Worm (Caenorhabditis elegans) whole organism, L4 larva: ENCODE measurements around the gene F42A10.6.
A peak's percentile ranks its signal among the peaks of the same experiment; 100 is the strongest.

Experiments
- R02D3.7 ChIP-seq: fragments of 150-350 bp; sonication (generic microtip); optimal IDR thresholded peaks from 3 replicates; lab custom pipeline; 2014; ENCODE audit warnings: missing biosample characterization, missing genetic modification characterization
- hlh-11 ChIP-seq: fragments of 200-800 bp; sonication (Bioruptor generic); optimal IDR thresholded peaks from 2 replicates; lab custom pipeline; 2018; ENCODE audit warnings: mild to moderate bottlenecking, missing genetic modification characterization, missing compliant biosample characterization
- jun-1 ChIP-seq: fragments of 150-350 bp; optimal IDR thresholded peaks from 2 replicates; lab custom pipeline; 2014; ENCODE audit warnings: missing biosample characterization, missing genetic modification reagents, missing genetic modification characterization
- lin-29 ChIP-seq: fragments of 200-800 bp; sonication (Bioruptor generic); IDR thresholded peaks from 2 replicates; pipeline ENCODE4 v1.3.6; 2022; ENCODE audit warnings: missing genetic modification reagents, missing genetic modification characterization, missing compliant biosample characterization
- nhr-237 ChIP-seq: sonication (generic microtip); optimal IDR thresholded peaks from 2 replicates; lab custom pipeline; 2017; ENCODE audit warnings: missing biosample characterization, missing genetic modification characterization
- nhr-42 ChIP-seq: fragments of 200-800 bp; sonication (Bioruptor generic); IDR thresholded peaks from 2 replicates; pipeline ENCODE4 v1.3.6; 2022; ENCODE audit warnings: missing genetic modification characterization, missing compliant biosample characterization
- pha-4 ChIP-seq, 2 experiments: fragments of 150-350 bp in 1 of 2; fragments of 200-800 bp in 1 of 2; sonication (Bioruptor generic) in 1 of 2; IDR thresholded peaks in 1 of 2; optimal IDR thresholded peaks in 1 of 2; 2 replicates each; pipeline versions ENCODE4 v1.3.6 to Lab custom; 2014 to 2022; ENCODE audit warnings: missing genetic modification characterization in 2 of 2, missing genetic modification reagents in 2 of 2, missing biosample characterization in 1 of 2, missing compliant biosample characterization in 1 of 2
- pqm-1 ChIP-seq: sonication (generic microtip); optimal IDR thresholded peaks from 2 replicates; lab custom pipeline; 2017; ENCODE audit warnings: missing biosample characterization, missing genetic modification characterization
- set-16 ChIP-seq: fragments of 200-800 bp; sonication (Bioruptor generic); IDR thresholded peaks from 2 replicates; pipeline ENCODE4 v1.3.6; 2022; ENCODE audit warnings: missing genetic modification reagents, missing genetic modification characterization, missing compliant biosample characterization
- spr-3 ChIP-seq: fragments of 200-800 bp; sonication (Bioruptor generic); optimal IDR thresholded peaks from 2 replicates; lab custom pipeline; 2018; ENCODE audit warnings: mild to moderate bottlenecking, missing genetic modification characterization, missing compliant biosample characterization
- unc-39 ChIP-seq: sonication (generic microtip); optimal IDR thresholded peaks from 2 replicates; lab custom pipeline; 2017; ENCODE audit warnings: missing biosample characterization, missing genetic modification characterization
- unc-62 ChIP-seq, 3 experiments: fragments of 150-350 bp in 1 of 3; sonication (generic microtip); optimal IDR thresholded peaks in 2 of 3; peaks in 1 of 3; 1 replicate in 1 of 3; 2 replicates in 2 of 3; lab custom pipeline; 2014 to 2017; ENCODE audit warnings: missing biosample characterization in 3 of 3, missing genetic modification characterization in 3 of 3, missing genetic modification reagents in 3 of 3, missing genotype in 1 of 3
- ztf-11 ChIP-seq: fragments of 150-350 bp; optimal IDR thresholded peaks from 2 replicates; lab custom pipeline; 2014; ENCODE audit warnings: missing biosample characterization, missing genetic modification characterization

DNA sequence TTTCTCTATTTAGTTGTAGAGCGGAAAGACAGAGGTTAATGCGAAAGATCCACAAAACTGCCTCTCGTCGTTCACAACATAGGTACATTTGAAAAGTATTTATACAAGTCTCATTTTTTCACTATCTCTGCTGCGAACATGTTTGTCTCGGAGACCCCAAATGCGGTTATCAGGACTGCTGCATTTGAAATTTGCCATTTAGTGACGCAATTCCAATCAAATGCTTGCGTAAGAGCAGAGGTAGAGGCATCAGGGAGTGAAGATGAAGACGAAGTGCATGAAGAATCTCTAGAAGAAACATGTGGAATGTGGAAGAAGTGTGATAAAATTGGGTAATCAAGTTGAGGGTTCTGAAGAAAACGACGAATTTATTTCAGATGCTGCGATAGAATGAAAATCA is 42.5 kb downstream of the F42A10.6 start:
- TF ChIP-seq R02D3.7 (no peak), unc-62 (GFP tag; optimal IDR thresholded peaks at IDR 0.05 in 1 of 2; lab: Kevin White, UChicago) (peak in 1 of 2 experiments; percentile 73), unc-62 (tag; optimal IDR thresholded peaks at IDR 0.05; lab: Kevin White, UChicago) (no peak), pqm-1 (peak; percentile 28), lin-29 (GFP tag; lab: Robert Waterston, UW) (no peak), hlh-11 (tag; lab: Kevin White, UChicago) (no peak), spr-3 (GFP tag; lab: Kevin White, UChicago) (no peak), ztf-11 (tag; lab: Kevin White, UChicago) (no peak), nhr-42 (GFP tag; lab: Robert Waterston, UW) (no peak), unc-39 (tag; lab: Kevin White, UChicago) (no peak), pha-4 (GFP tag; IDR thresholded peaks at IDR 0.05; lab: Robert Waterston, UW) (no peak), pha-4 (tag; optimal IDR thresholded peaks at IDR 0.05; lab: Kevin White, UChicago) (no peak), set-16 (no peak), nhr-237 (tag; lab: Kevin White, UChicago) (no peak), jun-1 (tag; lab: Kevin White, UChicago) (no peak)
